Worm (Caenorhabditis elegans): ENCODE data around the gene F09F9.2.

- no peak for TF ChIP-seq nhr-25 (tag; optimal IDR thresholded peaks at IDR 0.05)
- TF ChIP-seq egl-27 (tag; optimal IDR thresholded peaks at IDR 0.05): no peak
- no peak for TF ChIP-seq ztf-4 (tag; optimal IDR thresholded peaks at IDR 0.05)
- TF ChIP-seq unc-62 (GFP tag; optimal IDR thresholded peaks at IDR 0.05): no peak
Measured at ce11 chrX:4139593-4140565, 28.6 kb upstream of the F09F9.2 start, which contains the start of gene ZK470.4.

All from whole organism, L2 larva.